Fruit fly (Drosophila melanogaster): ENCODE measurements around the gene Glt.

The Glt gene

DNA sequence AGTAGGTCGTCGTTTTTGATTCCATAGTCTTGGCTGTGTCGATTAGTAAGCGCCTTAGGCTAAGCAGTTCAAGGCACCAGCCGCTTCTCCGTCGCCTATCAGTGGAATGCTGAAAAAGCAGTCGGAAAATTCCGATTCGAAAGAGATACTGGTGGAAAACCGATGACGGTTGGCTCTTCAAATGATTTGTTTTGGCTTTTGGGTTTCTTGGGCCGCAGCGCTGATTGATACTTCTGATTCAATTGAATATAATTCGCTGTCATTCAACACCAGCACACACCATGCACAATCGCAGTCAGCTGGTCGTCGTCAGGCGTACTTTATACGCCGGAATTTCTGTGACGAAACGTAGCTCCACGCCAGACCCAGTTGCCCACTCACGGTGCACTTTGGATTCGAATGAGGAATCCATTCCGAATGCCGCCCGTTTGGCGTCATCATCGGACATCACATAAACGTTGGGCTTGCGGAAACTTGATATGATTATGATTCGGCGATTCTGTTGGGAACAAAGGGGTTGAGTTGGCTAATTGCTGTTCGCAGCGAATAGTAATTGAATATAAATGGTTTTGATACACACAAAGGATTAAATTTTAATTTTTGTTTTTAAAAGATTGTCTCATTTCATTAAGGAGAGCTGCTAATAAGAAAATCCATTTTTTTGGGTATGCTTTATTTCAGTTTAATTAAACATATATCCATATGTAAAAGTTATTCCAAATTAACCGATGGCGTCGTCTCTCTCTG lies 28.5 kb downstream of the Glt start:
- TF ChIP-seq cic (GFP tag; optimal IDR thresholded peaks at IDR 0.05), result peak; percentile 73
- TF ChIP-seq kay (GFP tag; ENCODE audit: borderline replicate concordance), result peak; percentile 74
- no peak for TF ChIP-seq CG11617 (GFP tag; optimal IDR thresholded peaks at IDR 0.05)
- peak in 1 of 2 experiments; percentile 6 for TF ChIP-seq cnc (optimal IDR thresholded peaks at IDR 0.05)
- no peak for TF ChIP-seq Mnt (GFP tag; optimal IDR thresholded peaks at IDR 0.05)
- TF ChIP-seq Crg-1 (GFP tag; optimal IDR thresholded peaks at IDR 0.05), result no peak
- no peak for TF ChIP-seq Hr96 (GFP tag; optimal IDR thresholded peaks at IDR 0.05)
- TF ChIP-seq tj (GFP tag; optimal IDR thresholded peaks at IDR 0.05), result peak; percentile 84
- TF ChIP-seq CG7101 (tag; optimal IDR thresholded peaks at IDR 0.05), result no peak

DNA sequence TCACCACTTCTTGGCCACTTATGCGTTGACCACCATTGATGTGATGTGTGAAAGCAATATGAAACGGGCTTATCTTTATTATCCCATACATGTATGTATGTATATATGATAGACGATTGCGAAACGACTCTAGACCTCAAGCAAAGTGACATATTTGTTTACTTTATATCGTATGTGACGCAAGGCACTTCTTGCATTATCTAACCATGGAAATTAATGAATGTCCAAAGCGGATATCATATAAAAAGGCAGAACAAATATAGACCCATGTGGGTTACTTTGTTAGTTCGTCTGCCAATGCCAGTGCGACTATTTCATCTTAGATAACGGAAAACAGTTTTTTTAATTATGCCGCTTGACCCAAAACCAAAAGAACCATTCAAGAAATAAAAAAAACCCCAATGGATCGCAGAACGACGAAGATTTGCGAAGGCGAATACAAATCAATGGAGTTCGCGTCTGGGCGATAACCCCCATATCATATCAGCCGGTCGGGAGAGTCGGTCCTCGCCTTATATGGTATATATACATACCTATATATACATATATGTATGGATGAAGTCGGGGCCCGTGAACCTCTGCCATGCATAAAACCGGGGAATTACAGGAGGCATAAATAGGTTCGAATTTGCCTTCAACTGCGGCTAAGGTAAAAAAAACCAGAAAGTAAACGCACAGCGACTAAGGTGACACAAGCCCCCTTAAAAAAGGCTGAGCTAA lies 30.6 kb downstream of the Glt start:
- TF ChIP-seq ovo (GFP tag; optimal IDR thresholded peaks at IDR 0.05), result no peak

- TF ChIP-seq cic (GFP tag; optimal IDR thresholded peaks at IDR 0.05), result peak; percentile 89
- TF ChIP-seq Mnt (GFP tag; optimal IDR thresholded peaks at IDR 0.05), result peak; percentile 16
- TF ChIP-seq kay (GFP tag; ENCODE audit: borderline replicate concordance), result peak; percentile 69
- TF ChIP-seq bab1 (GFP tag; optimal IDR thresholded peaks at IDR 0.05), result no peak
- TF ChIP-seq CG12768 (GFP tag; optimal IDR thresholded peaks at IDR 0.05), result no peak
- no peak for TF ChIP-seq CG11617 (GFP tag; optimal IDR thresholded peaks at IDR 0.05)
- no peak for TF ChIP-seq Clk (GFP tag; optimal IDR thresholded peaks at IDR 0.05)
- peak; percentile 27 for TF ChIP-seq CG33017 (tag; optimal IDR thresholded peaks at IDR 0.05)
- TF ChIP-seq CG14711 (tag; optimal IDR thresholded peaks at IDR 0.05), result no peak
- peak; percentile 9 for TF ChIP-seq CG5204 (GFP tag; optimal IDR thresholded peaks at IDR 0.05)
- TF ChIP-seq pad (GFP tag; optimal IDR thresholded peaks at IDR 0.05), result no peak
- peak; percentile 4 for TF ChIP-seq CG7101 (tag; optimal IDR thresholded peaks at IDR 0.05)
- TF ChIP-seq ovo (GFP tag; optimal IDR thresholded peaks at IDR 0.05), result peak; percentile 23
- no peak for TF ChIP-seq cnc (optimal IDR thresholded peaks at IDR 0.05)
- TF ChIP-seq Crg-1 (GFP tag; optimal IDR thresholded peaks at IDR 0.05), result no peak
- no peak for TF ChIP-seq CG7045 (GFP tag; optimal IDR thresholded peaks at IDR 0.05)
- no peak for TF ChIP-seq CG1620 (GFP tag; optimal IDR thresholded peaks at IDR 0.05)
- peak; percentile 17 for TF ChIP-seq Hr96 (GFP tag; optimal IDR thresholded peaks at IDR 0.05)
- no peak for TF ChIP-seq toe (GFP tag; optimal IDR thresholded peaks at IDR 0.05)
- TF ChIP-seq tj (GFP tag; optimal IDR thresholded peaks at IDR 0.05), result peak; percentile 43
Measured at dm6 chr2L:8704648-8705622, 32.4 kb downstream of the Glt start, which contains the start of gene CatB. CatB (plus strand) TSS chr2L:8705572.

DNA sequence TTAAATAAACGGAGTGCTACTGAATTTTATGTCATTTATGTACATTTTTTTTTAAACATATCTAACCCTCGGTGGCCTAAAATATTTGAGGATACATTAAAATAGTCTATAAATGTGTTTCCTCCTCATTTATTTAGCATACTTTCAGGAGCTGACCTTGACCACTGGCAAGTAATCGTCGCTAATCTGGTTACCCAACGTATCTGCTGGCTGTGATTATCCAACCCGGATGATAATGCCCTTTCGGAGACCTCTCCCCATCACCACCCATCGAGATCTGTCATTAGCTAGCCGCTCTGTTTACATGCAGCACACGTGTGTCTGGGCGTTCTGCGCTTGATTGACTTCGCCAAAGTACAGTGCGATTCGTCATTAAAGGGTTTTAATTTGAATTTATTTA lies 35.0 kb downstream of the Glt start:
- TF ChIP-seq CG1620 (GFP tag; optimal IDR thresholded peaks at IDR 0.05) (no peak), ovo (GFP tag; optimal IDR thresholded peaks at IDR 0.05) (peak; percentile 40), CG11617 (GFP tag; optimal IDR thresholded peaks at IDR 0.05) (no peak), CG7101 (tag; optimal IDR thresholded peaks at IDR 0.05) (no peak), kay (GFP tag; ENCODE audit: borderline replicate concordance) (no peak), Hr96 (GFP tag; optimal IDR thresholded peaks at IDR 0.05) (no peak), Clk (GFP tag; optimal IDR thresholded peaks at IDR 0.05) (no peak), cnc (optimal IDR thresholded peaks at IDR 0.05) (peak in 1 of 2 experiments; percentile 29), CG7045 (GFP tag; optimal IDR thresholded peaks at IDR 0.05) (no peak), CG14711 (tag; optimal IDR thresholded peaks at IDR 0.05) (no peak), pad (GFP tag; optimal IDR thresholded peaks at IDR 0.05) (no peak), Mnt (GFP tag; optimal IDR thresholded peaks at IDR 0.05) (peak; percentile 65), CG12768 (GFP tag; optimal IDR thresholded peaks at IDR 0.05) (peak; percentile 29), CG5204 (GFP tag; optimal IDR thresholded peaks at IDR 0.05) (no peak), cic (GFP tag; optimal IDR thresholded peaks at IDR 0.05) (peak; percentile 23), CG33017 (tag; optimal IDR thresholded peaks at IDR 0.05) (peak; percentile 19), toe (GFP tag; optimal IDR thresholded peaks at IDR 0.05) (peak; percentile 35), bab1 (GFP tag; optimal IDR thresholded peaks at IDR 0.05) (no peak)

dm6 chr2L:8708399-8709077 lies 36.0 kb downstream of the Glt start:
- TF ChIP-seq cic (GFP tag; optimal IDR thresholded peaks at IDR 0.05) (peak; percentile 97), bab1 (GFP tag; optimal IDR thresholded peaks at IDR 0.05) (no peak)

DNA sequence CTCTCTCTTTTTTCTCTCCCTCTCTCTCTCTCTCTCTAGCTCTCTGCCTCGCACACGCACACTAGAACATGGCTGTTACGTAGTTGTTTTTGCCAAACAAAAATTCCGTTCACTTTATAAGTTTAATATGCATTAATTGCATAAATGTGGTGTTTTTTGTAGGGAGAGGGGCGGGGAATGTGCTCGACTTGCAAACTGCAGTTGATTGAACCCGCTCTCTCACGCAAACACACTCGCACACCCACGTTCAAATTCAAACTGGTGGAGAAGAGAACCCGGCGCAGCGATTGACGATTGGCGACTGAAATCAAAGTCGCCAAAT lies 36.5 kb downstream of the Glt start:
- TF ChIP-seq pad (GFP tag; optimal IDR thresholded peaks at IDR 0.05) (peak; percentile 87), CG5204 (GFP tag; optimal IDR thresholded peaks at IDR 0.05) (no peak), toe (GFP tag; optimal IDR thresholded peaks at IDR 0.05) (no peak), tj (GFP tag; optimal IDR thresholded peaks at IDR 0.05) (peak; percentile 99), Crg-1 (GFP tag; optimal IDR thresholded peaks at IDR 0.05) (no peak), CG33017 (tag; optimal IDR thresholded peaks at IDR 0.05) (no peak), cnc (optimal IDR thresholded peaks at IDR 0.05) (no peak), CG12768 (GFP tag; optimal IDR thresholded peaks at IDR 0.05) (peak; percentile 64), ovo (GFP tag; optimal IDR thresholded peaks at IDR 0.05) (peak; percentile 95), CG7101 (tag; optimal IDR thresholded peaks at IDR 0.05) (no peak), Hr96 (GFP tag; optimal IDR thresholded peaks at IDR 0.05) (peak; percentile 5), CG1620 (GFP tag; optimal IDR thresholded peaks at IDR 0.05) (no peak), CG11617 (GFP tag; optimal IDR thresholded peaks at IDR 0.05) (peak; percentile 8), Mnt (GFP tag; optimal IDR thresholded peaks at IDR 0.05) (peak; percentile 29), Clk (GFP tag; optimal IDR thresholded peaks at IDR 0.05) (no peak), CG7045 (GFP tag; optimal IDR thresholded peaks at IDR 0.05) (no peak), bab1 (GFP tag; optimal IDR thresholded peaks at IDR 0.05) (peak; percentile 22), cic (GFP tag; optimal IDR thresholded peaks at IDR 0.05) (peak; percentile 51), kay (GFP tag; ENCODE audit: borderline replicate concordance) (no peak), CG14711 (tag; optimal IDR thresholded peaks at IDR 0.05) (no peak)
